Worm (Caenorhabditis elegans) whole organism, midembryonic: ENCODE results near the gene npr-30.

Experiments used
- T22C8.4 ChIP-seq: fragments of 200-800 bp; sonication (Bioruptor generic); IDR thresholded peaks from 2 replicates; pipeline ENCODE4 v1.3.6; 2022; ENCODE audit warnings: missing genetic modification characterization, missing compliant biosample characterization
- cog-1 ChIP-seq: sonication (generic microtip); optimal IDR thresholded peaks from 2 replicates; lab custom pipeline; 2016; ENCODE audit warnings: missing genetic modification characterization, missing compliant biosample characterization
- flt-1 ChIP-seq: fragments of 200-800 bp; sonication (Bioruptor generic); IDR thresholded peaks from 2 replicates; pipeline ENCODE4 v1.3.6; 2022; ENCODE audit warnings: missing genetic modification characterization, missing compliant biosample characterization
- klf-2 ChIP-seq: fragments of 200-800 bp; sonication (Bioruptor generic); conservative IDR thresholded peaks from 2 replicates; pipeline ENCODE4 v1.3.6; 2022; ENCODE audit warnings: missing genetic modification reagents, missing genetic modification characterization, missing compliant biosample characterization
- med-1 ChIP-seq: sonication (generic microtip); optimal IDR thresholded peaks from 2 replicates; lab custom pipeline; 2017; ENCODE audit warnings: missing genetic modification characterization, mild to moderate bottlenecking, missing compliant biosample characterization, antibody characterized with exemption, missing genetic modification reagents; ENCODE audit not compliant: insufficient read depth
- ref-1 ChIP-seq: fragments of 200-800 bp; sonication (Bioruptor generic); conservative IDR thresholded peaks from 2 replicates; pipeline ENCODE4 v1.3.6; 2022; ENCODE audit warnings: missing genetic modification reagents, missing genetic modification characterization, missing compliant biosample characterization
- tab-1 ChIP-seq: fragments of 200-800 bp; sonication (Bioruptor generic); IDR thresholded peaks from 2 replicates; pipeline ENCODE4 v1.3.6; 2022; ENCODE audit warnings: missing genetic modification characterization, missing compliant biosample characterization
- ztf-23 ChIP-seq: fragments of 200-800 bp; sonication (Bioruptor generic); IDR thresholded peaks from 2 replicates; pipeline ENCODE4 v1.3.6; 2022; ENCODE audit warnings: missing genetic modification reagents, missing genetic modification characterization, missing compliant biosample characterization
- ztf-29 ChIP-seq: fragments of 200-800 bp; sonication (Bioruptor generic); IDR thresholded peaks from 2 replicates; pipeline ENCODE4 v1.3.6; 2022; ENCODE audit warnings: missing genetic modification reagents, missing genetic modification characterization, missing compliant biosample characterization

npr-30 gene

ce11 chrIII:2919-3371 lies at the start of gene npr-30, which contains the start of the genes fbxa-6 and cTel54X.2:
Gene npr-30 (plus strand): TSS chrIII:3321.
Gene fbxa-6 (minus strand): TSS chrIII:3097.
Gene cTel54X.2 (plus strand): TSS chrIII:3278.
- TF ChIP-seq T22C8.4 (GFP tag; lab: Robert Waterston, UW) (no peak), klf-2 (GFP tag; lab: Robert Waterston, UW) (no peak), flt-1 (GFP tag; lab: Robert Waterston, UW) (no peak), ref-1 (GFP tag; lab: Robert Waterston, UW) (no peak), med-1 (GFP tag; lab: Kevin White, UChicago) (no peak), ztf-23 (GFP tag; lab: Robert Waterston, UW) (no peak), tab-1 (GFP tag; lab: Robert Waterston, UW) (no peak), cog-1 (tag; lab: Kevin White, UChicago) (no peak), ztf-29 (no peak)

DNA sequence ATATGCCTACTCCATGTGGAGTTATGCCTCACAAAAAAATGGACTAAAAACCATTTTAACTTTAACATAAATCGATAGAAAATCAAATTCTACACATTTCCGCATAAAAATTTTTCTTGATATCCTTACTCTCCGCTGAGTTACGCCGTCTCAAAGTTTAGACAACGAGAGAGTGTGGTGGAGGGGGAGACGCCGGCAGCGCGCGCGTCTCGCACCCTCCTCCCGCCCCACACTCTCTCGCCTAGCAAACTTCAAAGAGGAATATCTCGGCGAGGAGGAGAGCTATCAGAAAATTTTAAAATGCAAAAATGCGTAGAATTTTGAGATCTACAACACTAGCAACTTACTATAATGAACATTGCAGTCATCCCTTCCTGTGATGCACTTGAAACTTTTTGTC lies 11.1 kb downstream of the npr-30 start:
- TF ChIP-seq tab-1 (GFP tag; lab: Robert Waterston, UW), result no peak
- no peak for TF ChIP-seq ztf-29
- no peak for TF ChIP-seq ref-1 (GFP tag; lab: Robert Waterston, UW)
- TF ChIP-seq ztf-23 (GFP tag; lab: Robert Waterston, UW), result no peak
- TF ChIP-seq T22C8.4 (GFP tag; lab: Robert Waterston, UW), result no peak
- TF ChIP-seq med-1 (GFP tag; lab: Kevin White, UChicago), result no peak
- TF ChIP-seq cog-1 (tag; lab: Kevin White, UChicago), result no peak
- no peak for TF ChIP-seq flt-1 (GFP tag; lab: Robert Waterston, UW)
- no peak for TF ChIP-seq klf-2 (GFP tag; lab: Robert Waterston, UW)

ce11 chrIII:14671-15070 lies 11.6 kb downstream of the npr-30 start, which contains the start of gene nhr-80:
Gene nhr-80 (minus strand): TSS chrIII:14869.
- TF ChIP-seq ref-1 (GFP tag; lab: Robert Waterston, UW), result no peak
- no peak for TF ChIP-seq klf-2 (GFP tag; lab: Robert Waterston, UW)
- no peak for TF ChIP-seq ztf-29
- no peak for TF ChIP-seq tab-1 (GFP tag; lab: Robert Waterston, UW)

DNA sequence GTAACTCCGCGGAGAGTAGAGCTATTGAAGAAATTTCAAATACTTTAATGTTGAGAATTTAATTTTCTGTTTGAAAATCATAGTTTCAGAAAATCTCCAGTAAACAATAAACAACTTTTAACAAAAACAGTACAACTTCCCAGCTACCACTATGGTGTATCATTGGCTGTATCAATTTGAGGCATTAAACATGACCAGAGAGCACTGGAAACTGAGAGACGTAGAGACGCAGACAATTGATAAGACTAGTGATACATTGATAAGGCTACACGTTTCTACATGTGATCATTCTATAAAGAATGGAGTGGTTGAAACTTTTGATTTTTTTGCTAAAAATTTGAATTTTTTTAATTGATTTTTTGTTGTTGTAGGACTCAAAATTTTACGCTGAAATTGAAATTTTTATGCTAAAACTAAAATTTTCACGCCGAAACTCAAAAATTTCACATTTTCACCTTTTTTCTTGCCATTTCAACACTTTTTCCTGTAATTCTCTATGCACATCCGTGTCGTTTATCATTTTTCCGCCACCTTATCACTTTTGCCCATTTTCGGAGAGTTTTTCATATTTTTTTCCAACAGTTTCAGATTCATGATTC lies 12.2 kb downstream of the npr-30 start, which contains the start of gene H10E21.1:
Gene H10E21.1 (plus strand): TSS at position 549 of the 599 bp plus-strand sequence.
- TF ChIP-seq flt-1 (GFP tag; lab: Robert Waterston, UW), result no peak
- TF ChIP-seq ref-1 (GFP tag; lab: Robert Waterston, UW), result no peak
- no peak for TF ChIP-seq cog-1 (tag; lab: Kevin White, UChicago)

ce11 chrIII:16797-17196 lies 13.7 kb downstream of the npr-30 start:
- TF ChIP-seq ztf-23 (GFP tag; lab: Robert Waterston, UW) (no peak), T22C8.4 (GFP tag; lab: Robert Waterston, UW) (peak; percentile 68), tab-1 (GFP tag; lab: Robert Waterston, UW) (no peak)

DNA sequence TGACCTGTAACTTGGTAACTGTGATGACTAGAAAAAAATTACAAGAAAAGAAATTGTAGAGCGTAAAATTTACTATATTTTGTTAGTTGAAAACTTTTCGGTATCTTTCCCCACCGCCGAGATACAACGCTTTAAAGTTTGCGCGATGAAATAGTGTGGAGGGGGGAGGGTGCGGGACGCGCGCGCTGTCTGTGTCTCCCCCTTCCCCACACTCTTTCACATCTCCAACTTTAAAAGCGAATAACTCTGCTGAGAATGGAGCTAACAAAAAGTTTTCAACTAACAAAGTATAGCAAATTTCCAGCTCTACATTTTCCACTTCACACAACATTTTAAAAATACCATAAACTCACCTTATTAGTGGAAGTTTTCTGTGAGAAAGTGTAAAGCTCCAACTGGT lies 14.4 kb downstream of the npr-30 start:
- no peak for TF ChIP-seq klf-2 (GFP tag; lab: Robert Waterston, UW)
- no peak for TF ChIP-seq T22C8.4 (GFP tag; lab: Robert Waterston, UW)
- no peak for TF ChIP-seq cog-1 (tag; lab: Kevin White, UChicago)
- no peak for TF ChIP-seq ztf-23 (GFP tag; lab: Robert Waterston, UW)
- no peak for TF ChIP-seq tab-1 (GFP tag; lab: Robert Waterston, UW)
- no peak for TF ChIP-seq flt-1 (GFP tag; lab: Robert Waterston, UW)
- no peak for TF ChIP-seq med-1 (GFP tag; lab: Kevin White, UChicago)
- no peak for TF ChIP-seq ztf-29

- TF ChIP-seq tab-1 (GFP tag; lab: Robert Waterston, UW) (no peak), T22C8.4 (GFP tag; lab: Robert Waterston, UW) (no peak), cog-1 (tag; lab: Kevin White, UChicago) (no peak), flt-1 (GFP tag; lab: Robert Waterston, UW) (no peak), ztf-29 (no peak), ztf-23 (GFP tag; lab: Robert Waterston, UW) (no peak), med-1 (GFP tag; lab: Kevin White, UChicago) (no peak), klf-2 (GFP tag; lab: Robert Waterston, UW) (no peak), ref-1 (GFP tag; lab: Robert Waterston, UW) (no peak)
These were observed 16.4 kb downstream of the npr-30 start, which contains the start of gene H10E21.4 for ce11 chrIII:19509-19908. Gene H10E21.4 (minus strand): TSS chrIII:19675.

DNA sequence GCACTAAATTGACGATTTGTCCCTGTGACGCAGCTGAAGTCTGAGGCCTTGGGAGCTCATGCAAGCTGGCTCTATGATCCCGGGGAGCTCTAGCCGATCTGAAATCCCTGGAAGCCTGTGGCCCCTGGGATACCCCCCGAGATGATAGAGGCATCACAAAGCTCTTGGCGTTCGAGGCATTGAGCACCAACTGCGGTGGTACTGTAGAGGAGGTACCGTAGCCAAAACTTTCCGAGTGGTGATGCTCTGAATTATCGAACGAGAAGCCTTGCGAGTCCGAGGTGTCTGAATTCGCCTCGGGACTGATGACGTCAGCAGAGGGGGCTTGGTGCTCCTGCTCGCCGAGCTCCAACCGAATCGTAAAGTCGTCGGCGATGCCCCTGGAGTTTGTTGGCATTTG lies 18.2 kb downstream of the npr-30 start:
- TF ChIP-seq tab-1 (GFP tag; lab: Robert Waterston, UW), result no peak
- no peak for TF ChIP-seq med-1 (GFP tag; lab: Kevin White, UChicago)
- no peak for TF ChIP-seq ztf-23 (GFP tag; lab: Robert Waterston, UW)
- TF ChIP-seq ref-1 (GFP tag; lab: Robert Waterston, UW), result no peak
- TF ChIP-seq klf-2 (GFP tag; lab: Robert Waterston, UW), result no peak
- TF ChIP-seq T22C8.4 (GFP tag; lab: Robert Waterston, UW), result no peak
- no peak for TF ChIP-seq ztf-29
- TF ChIP-seq cog-1 (tag; lab: Kevin White, UChicago), result no peak
- TF ChIP-seq flt-1 (GFP tag; lab: Robert Waterston, UW), result no peak

ce11 chrIII:23862-24261 lies 20.7 kb downstream of the npr-30 start, which contains the start of gene H10E21.5:
Gene H10E21.5 (minus strand): TSS chrIII:23962.
- no peak for TF ChIP-seq ztf-29
- TF ChIP-seq ref-1 (GFP tag; lab: Robert Waterston, UW), result no peak
- no peak for TF ChIP-seq cog-1 (tag; lab: Kevin White, UChicago)
- TF ChIP-seq klf-2 (GFP tag; lab: Robert Waterston, UW), result no peak
- no peak for TF ChIP-seq med-1 (GFP tag; lab: Kevin White, UChicago)
- TF ChIP-seq T22C8.4 (GFP tag; lab: Robert Waterston, UW), result no peak
- no peak for TF ChIP-seq flt-1 (GFP tag; lab: Robert Waterston, UW)
- TF ChIP-seq tab-1 (GFP tag; lab: Robert Waterston, UW), result no peak
- TF ChIP-seq ztf-23 (GFP tag; lab: Robert Waterston, UW), result no peak
